Fruit fly (Drosophila melanogaster): ENCODE data around the gene yip2.

- TF ChIP-seq CG1620 (GFP tag; optimal IDR thresholded peaks at IDR 0.05): no peak
- TF ChIP-seq Clk (GFP tag; optimal IDR thresholded peaks at IDR 0.05): no peak
- no peak for TF ChIP-seq kay (GFP tag; ENCODE audit: borderline replicate concordance)
Observed at dm6 chr2L:9911783-9912182, 3.3 kb upstream of the yip2 start.

Data from whole organism, adult.